Worm (Caenorhabditis elegans) whole organism, mixed stage, embryonic: ENCODE results near the gene nhr-86.

Source experiments
- blmp-1 ChIP-seq: fragments of 150-350 bp; optimal IDR thresholded peaks from 2 replicates; lab custom pipeline; 2014; ENCODE audit warnings: missing biosample characterization, missing genetic modification characterization
- ces-1 ChIP-seq: fragments of 150-350 bp; optimal IDR thresholded peaks from 2 replicates; lab custom pipeline; 2014; ENCODE audit warnings: missing biosample characterization, missing genetic modification reagents, missing genetic modification characterization
- elt-1 ChIP-seq: sonication (generic microtip); optimal IDR thresholded peaks from 2 replicates; lab custom pipeline; 2017; ENCODE audit warnings: missing genetic modification characterization, mild to moderate bottlenecking, missing compliant biosample characterization, antibody characterized with exemption, moderate library complexity, borderline replicate concordance; ENCODE audit not compliant: insufficient read depth
- ham-2 ChIP-seq: fragments of 200-800 bp; sonication (Bioruptor generic); optimal IDR thresholded peaks from 2 replicates; lab custom pipeline; 2018; ENCODE audit warnings: mild to moderate bottlenecking, missing genetic modification characterization, missing compliant biosample characterization
- lin-13 ChIP-seq: fragments of 150-350 bp; optimal IDR thresholded peaks from 2 replicates; lab custom pipeline; 2014; ENCODE audit warnings: missing biosample characterization, missing genetic modification characterization
- nhr-28 ChIP-seq: fragments of 150-350 bp; optimal IDR thresholded peaks from 2 replicates; lab custom pipeline; 2014; ENCODE audit warnings: missing biosample characterization, missing genetic modification characterization
- nhr-76 ChIP-seq: sonication (generic microtip); optimal IDR thresholded peaks from 2 replicates; lab custom pipeline; 2017; ENCODE audit warnings: missing biosample characterization, missing genetic modification characterization
- unc-120 ChIP-seq: sonication (generic microtip); optimal IDR thresholded peaks from 2 replicates; lab custom pipeline; 2017; ENCODE audit warnings: missing genetic modification characterization, missing compliant biosample characterization; ENCODE audit not compliant: poor library complexity, severe bottlenecking
- unc-62 ChIP-seq: fragments of 150-350 bp; optimal IDR thresholded peaks from 2 replicates; lab custom pipeline; 2014; ENCODE audit warnings: missing biosample characterization, missing genetic modification reagents, missing genetic modification characterization

DNA sequence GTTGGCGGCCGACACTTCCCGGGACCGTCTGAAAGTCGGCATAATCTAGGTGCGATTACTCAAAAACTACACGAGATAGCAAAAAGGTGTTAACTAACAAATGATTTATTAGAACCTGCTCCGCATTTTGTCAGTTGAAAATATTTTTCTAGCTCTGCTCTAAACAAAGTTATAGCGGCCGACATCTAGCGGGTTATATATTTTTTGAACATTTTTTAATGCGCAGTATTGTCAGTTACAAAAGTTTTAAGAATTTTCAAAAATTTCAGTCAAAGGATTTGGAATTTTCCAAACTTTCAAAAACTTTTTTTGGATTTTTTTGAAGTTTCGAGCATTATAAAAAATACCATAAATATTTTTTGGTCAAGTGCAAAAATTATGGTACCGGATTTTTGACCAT is 14.6 kb upstream of the nhr-86 start:
- TF ChIP-seq nhr-76 (tag; lab: Kevin White, UChicago), result no peak
- no peak for TF ChIP-seq elt-1
- no peak for TF ChIP-seq ces-1 (GFP tag; lab: Kevin White, UChicago)
- no peak for TF ChIP-seq blmp-1 (tag; lab: Kevin White, UChicago)
- TF ChIP-seq unc-120 (tag; lab: Kevin White, UChicago), result no peak
- no peak for TF ChIP-seq unc-62 (GFP tag; lab: Kevin White, UChicago)
- no peak for TF ChIP-seq lin-13
- no peak for TF ChIP-seq nhr-28
- no peak for TF ChIP-seq ham-2
